Fruit fly (Drosophila melanogaster): ENCODE results near the gene CG8840.

CG8840 gene

DNA sequence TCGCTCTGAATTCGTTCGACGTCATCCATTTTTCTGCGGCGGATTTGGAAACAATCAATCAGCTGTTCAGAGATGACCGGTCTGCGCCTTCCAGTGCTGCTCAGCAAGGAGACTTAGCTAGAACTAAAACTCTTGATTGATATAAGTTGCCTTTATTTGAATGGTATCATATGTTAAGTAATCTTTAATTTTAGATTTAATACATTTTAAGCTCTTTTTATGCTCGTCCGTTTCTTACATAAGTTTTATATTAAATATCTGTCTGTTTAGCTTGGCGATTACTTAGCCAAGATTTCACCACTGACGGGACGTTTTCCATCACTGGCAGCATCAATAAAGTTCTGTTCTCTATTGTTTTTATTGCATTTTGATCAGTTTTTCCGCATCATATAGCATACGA lies 46.6 kb downstream of the CG8840 start, which contains the start of the genes Cog3 and Sec5:
Gene Cog3, minus strand, starts transcription at position 58 of the 400 bp plus-strand sequence.
Gene Sec5, plus strand, starts transcription at position 296 of the 400 bp plus-strand sequence.
- TF ChIP-seq nom (GFP tag; optimal IDR thresholded peaks at IDR 0.05) (peak; percentile 25), CG7372 (GFP tag; IDR thresholded peaks at IDR 0.05) (peak; percentile 69; the same call in 1 of the 2 replicates), ham (GFP tag; IDR thresholded peaks at IDR 0.05) (no peak), fd64A (GFP tag; optimal IDR thresholded peaks at IDR 0.05) (no peak), CG18476 (GFP tag; optimal IDR thresholded peaks at IDR 0.05) (peak; percentile 2), Atf6 (GFP tag; IDR thresholded peaks at IDR 0.05) (peak; percentile 36), CG12769 (tag; optimal IDR thresholded peaks at IDR 0.05) (no peak), klu (GFP tag; IDR thresholded peaks at IDR 0.05) (peak; percentile 60; the same call in 1 of the 2 replicates), CG15073 (GFP tag; optimal IDR thresholded peaks at IDR 0.05) (no peak), D19B (GFP tag; optimal IDR thresholded peaks at IDR 0.05) (no peak), Deaf1 (tag; optimal IDR thresholded peaks at IDR 0.05) (no peak), CG10321 (GFP tag; IDR thresholded peaks at IDR 0.05) (no peak), CG10654 (GFP tag; optimal IDR thresholded peaks at IDR 0.05) (peak; percentile 34), ato (GFP tag; IDR thresholded peaks at IDR 0.05; ENCODE audit: partially characterized antibody) (no peak), esg (GFP tag; conservative IDR thresholded peaks at IDR 0.05) (peak; percentile 27; the same call in 1 of the 2 replicates), stc (GFP tag; IDR thresholded peaks at IDR 0.05) (no peak), tna (GFP tag; IDR thresholded peaks at IDR 0.05; ENCODE audit: partially characterized antibody) (no peak), CG1603 (tag; optimal IDR thresholded peaks at IDR 0.05) (no peak), ind (GFP tag; optimal IDR thresholded peaks at IDR 0.05) (no peak), slbo (GFP tag; IDR thresholded peaks at IDR 0.05) (peak; percentile 78), CG4424 (GFP tag; optimal IDR thresholded peaks at IDR 0.05) (peak; percentile 70), CkIIα-i1 (GFP tag; IDR thresholded peaks at IDR 0.05) (no peak), NK7.1 (GFP tag; optimal IDR thresholded peaks at IDR 0.05) (no peak), jing (GFP tag; optimal IDR thresholded peaks at IDR 0.05) (no peak), CG31365 (tag; optimal IDR thresholded peaks at IDR 0.05) (no peak), p53 (GFP tag; optimal IDR thresholded peaks at IDR 0.05) (no peak), Fer2 (tag; optimal IDR thresholded peaks at IDR 0.05) (peak; percentile 66), Ets65A (GFP tag) (peak; percentile 61), CG4328 (GFP tag; optimal IDR thresholded peaks at IDR 0.05) (peak; percentile 63), aop (GFP tag; IDR thresholded peaks at IDR 0.05) (no peak), B-H2 (GFP tag; optimal IDR thresholded peaks at IDR 0.05) (no peak), Doc2 (GFP tag; IDR thresholded peaks at IDR 0.05) (no peak), Trl (optimal IDR thresholded peaks at IDR 0.05) (no peak), Trl (GFP tag; optimal IDR thresholded peaks at IDR 0.05) (no peak), CG4617 (GFP tag; optimal IDR thresholded peaks at IDR 0.05; ENCODE audit: borderline replicate concordance) (peak; percentile 74), Six4 (GFP tag; optimal IDR thresholded peaks at IDR 0.05) (no peak), pzg (GFP tag; optimal IDR thresholded peaks at IDR 0.05) (peak; percentile 56), CG11695 (GFP tag; IDR thresholded peaks at IDR 0.05) (no peak), hkb (optimal IDR thresholded peaks at IDR 0.05) (peak; percentile 72), hkb (GFP tag; IDR thresholded peaks at IDR 0.05) (no peak), NC2β (GFP tag; optimal IDR thresholded peaks at IDR 0.05) (peak; percentile 17), ken (GFP tag; IDR thresholded peaks at IDR 0.05) (no peak), exex (tag; optimal IDR thresholded peaks at IDR 0.05) (no peak), CG3065 (GFP tag; optimal IDR thresholded peaks at IDR 0.05) (no peak), gcm2 (GFP tag; optimal IDR thresholded peaks at IDR 0.05) (no peak), sens (GFP tag) (no peak), Mes4 (GFP tag; optimal IDR thresholded peaks at IDR 0.05) (peak; percentile 3), CG34376 (GFP tag; optimal IDR thresholded peaks at IDR 0.05) (peak; percentile 65), CG2712 (tag; optimal IDR thresholded peaks at IDR 0.05) (peak; percentile 81), CG12219 (GFP tag; optimal IDR thresholded peaks at IDR 0.05) (no peak), HLH3B (GFP tag; IDR thresholded peaks at IDR 0.05) (no peak; the same call in 1 of the 2 replicates), fu2 (GFP tag; optimal IDR thresholded peaks at IDR 0.05) (peak; percentile 58), pan (optimal IDR thresholded peaks at IDR 0.05) (no peak), pan (GFP tag; optimal IDR thresholded peaks at IDR 0.05 in 1 of 2, IDR thresholded peaks at IDR 0.05 in 1 of 2) (peak in 1 of 2 experiments; percentile 69)

Measured in whole organism, embryonic.